Worm (Caenorhabditis elegans): ENCODE measurements around the gene ZK822.1.

- TF ChIP-seq hmbx-1 (tag; optimal IDR thresholded peaks at IDR 0.05) (no peak), ceh-13 (GFP tag; optimal IDR thresholded peaks at IDR 0.05) (no peak), hnd-1 (tag; optimal IDR thresholded peaks at IDR 0.05) (no peak), ets-7 (tag; optimal IDR thresholded peaks at IDR 0.05) (no peak), ama-1 (optimal IDR thresholded peaks at IDR 0.05) (no peak), aly-1 (tag; optimal IDR thresholded peaks at IDR 0.05) (no peak)
Measured at ce11 chrIV:11945621-11946020, 23.7 kb upstream of the ZK822.1 start, which contains the start of gene ZK829.3.

Data from whole organism, early embryonic.